Worm (Caenorhabditis elegans) whole organism, L3 larva: ENCODE measurements around the gene R11A8.1.

Experiments
- elt-3 ChIP-seq, 3 experiments: fragments of 150-350 bp in 1 of 3; sonication (generic microtip) in 2 of 3; optimal IDR thresholded peaks; 2 replicates in 2 of 3; 4 replicates in 1 of 3; lab custom pipeline; 2014 to 2017; ENCODE audit warnings: missing biosample characterization in 3 of 3, missing genetic modification characterization in 3 of 3
- fkh-10 ChIP-seq: sonication (generic microtip); optimal IDR thresholded peaks from 2 replicates; lab custom pipeline; 2017; ENCODE audit warnings: missing biosample characterization, missing genetic modification reagents, missing genetic modification characterization
- fos-1 ChIP-seq: fragments of 150-350 bp; optimal IDR thresholded peaks from 2 replicates; lab custom pipeline; 2014; ENCODE audit warnings: missing biosample characterization, missing genetic modification characterization
- lin-15B ChIP-seq: fragments of 150-350 bp; optimal IDR thresholded peaks from 2 replicates; lab custom pipeline; 2014; ENCODE audit warnings: missing biosample characterization, missing genetic modification characterization
- tbx-2 ChIP-seq: sonication (generic microtip); optimal IDR thresholded peaks from 2 replicates; lab custom pipeline; 2016; ENCODE audit warnings: mild to moderate bottlenecking, missing genetic modification characterization, missing compliant biosample characterization
- unc-62 ChIP-seq: fragments of 150-350 bp; sonication (generic microtip); optimal IDR thresholded peaks from 4 replicates; lab custom pipeline; 2014; ENCODE audit warnings: missing biosample characterization, missing genetic modification reagents, missing genetic modification characterization
- ztf-11 ChIP-seq: fragments of 150-350 bp; optimal IDR thresholded peaks from 2 replicates; lab custom pipeline; 2014; ENCODE audit warnings: missing biosample characterization, missing genetic modification characterization

DNA sequence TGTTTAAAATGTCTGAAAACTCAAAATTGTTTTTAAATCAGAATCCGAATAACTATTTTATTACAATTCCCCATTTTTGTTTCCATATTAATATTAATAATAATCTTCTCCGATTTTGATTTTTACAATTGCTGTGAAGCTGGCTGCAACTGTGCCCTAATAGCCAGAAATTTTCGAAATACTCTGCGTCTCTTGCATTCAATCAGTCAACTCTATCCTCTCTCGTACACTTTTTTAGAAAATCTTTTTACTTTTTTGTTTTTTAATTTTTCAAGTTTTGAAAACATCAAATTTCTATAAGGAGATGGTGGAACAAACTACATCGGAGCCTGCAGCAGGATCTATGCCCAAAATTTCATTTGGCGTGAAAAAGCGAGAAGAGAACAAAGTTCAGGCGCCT, 870 bp upstream of the R11A8.1 start, which contains the start of gene gkow-1:
- TF ChIP-seq fkh-10 (GFP tag; lab: Kevin White, UChicago) (no peak), ztf-11 (tag; lab: Kevin White, UChicago) (no peak), tbx-2 (no peak), lin-15B (tag; lab: Kevin White, UChicago) (no peak), fos-1 (tag; lab: Kevin White, UChicago) (no peak), unc-62 (no peak), elt-3 (tag; optimal IDR thresholded peaks at IDR 0.05; lab: Kevin White, UChicago) (no peak)
